Fruit fly (Drosophila melanogaster) whole organism, pupa: ENCODE measurements around the gene slp2.

Experiments used
- CG10348 ChIP-seq: fragments of 200-800 bp; sonication (Bioruptor generic); IDR thresholded peaks from 2 replicates; pipeline ENCODE4 v1.3.6; 2022; ENCODE audit warnings: missing biosample characterization, missing genetic modification characterization
- CG12605 ChIP-seq: fragments of 200-800 bp; sonication (Bioruptor generic); IDR thresholded peaks from 2 replicates; pipeline ENCODE4 v1.3.6; 2022; ENCODE audit warnings: missing biosample characterization, missing genetic modification characterization
- CG13204 ChIP-seq: fragments of 200-800 bp; sonication (Bioruptor generic); optimal IDR thresholded peaks from 2 replicates; lab custom pipeline; 2018; ENCODE audit warnings: missing biosample characterization, mild to moderate bottlenecking, missing genetic modification characterization, moderate library complexity
- CG14655 ChIP-seq: fragments of 200-800 bp; sonication (Bioruptor generic); optimal IDR thresholded peaks from 3 replicates; lab custom pipeline; 2017; ENCODE audit warnings: mild to moderate bottlenecking, missing biosample characterization, missing genetic modification reagents, missing genetic modification characterization
- CG15710 ChIP-seq: fragments of 200-800 bp; sonication (Bioruptor generic); optimal IDR thresholded peaks from 2 replicates; lab custom pipeline; 2018; ENCODE audit warnings: missing biosample characterization, mild to moderate bottlenecking, missing genetic modification characterization, moderate library complexity
- CG17806 ChIP-seq: fragments of 200-800 bp; sonication (Bioruptor generic); optimal IDR thresholded peaks from 2 replicates; lab custom pipeline; 2018; ENCODE audit warnings: missing biosample characterization, mild to moderate bottlenecking, missing genetic modification characterization, moderate library complexity
- CG32121 ChIP-seq: fragments of 200-800 bp; sonication (Bioruptor generic); IDR thresholded peaks from 2 replicates; pipeline ENCODE4 v1.3.6; 2022; ENCODE audit warnings: missing biosample characterization, missing genetic modification characterization
- CG34367 ChIP-seq: fragments of 200-800 bp; sonication (Bioruptor generic); optimal IDR thresholded peaks from 2 replicates; lab custom pipeline; 2018; ENCODE audit warnings: missing biosample characterization, mild to moderate bottlenecking, missing genetic modification characterization
- CG4496 ChIP-seq: fragments of 200-800 bp; sonication (Bioruptor generic); IDR thresholded peaks from 3 replicates; pipeline ENCODE4 v1.3.6; 2022; ENCODE audit warnings: missing biosample characterization, missing genetic modification characterization
- CG8159 ChIP-seq: fragments of 200-800 bp; sonication (Bioruptor generic); optimal IDR thresholded peaks from 3 replicates; lab custom pipeline; 2018; ENCODE audit warnings: missing biosample characterization, mild to moderate bottlenecking, missing genetic modification characterization, moderate library complexity
- CG8301 ChIP-seq: fragments of 200-800 bp; sonication (Bioruptor generic); optimal IDR thresholded peaks from 2 replicates; lab custom pipeline; 2018; ENCODE audit warnings: missing biosample characterization, mild to moderate bottlenecking, missing genetic modification characterization
- CG9948 ChIP-seq: fragments of 200-800 bp; sonication (Bioruptor generic); optimal IDR thresholded peaks from 2 replicates; lab custom pipeline; 2018; ENCODE audit warnings: missing biosample characterization, mild to moderate bottlenecking, missing genetic modification characterization, moderate library complexity
- D1 ChIP-seq: fragments of 200-800 bp; sonication (Bioruptor generic); optimal IDR thresholded peaks from 2 replicates; lab custom pipeline; 2018; ENCODE audit warnings: missing biosample characterization, mild to moderate bottlenecking, missing genetic modification characterization, moderate library complexity
- EcR ChIP-seq: fragments of 200-800 bp; sonication (Bioruptor generic); optimal IDR thresholded peaks from 3 replicates; lab custom pipeline; 2019; ENCODE audit warnings: missing biosample characterization, missing genetic modification characterization, mild to moderate bottlenecking, moderate library complexity, missing genetic modification reagents
- Ets98B ChIP-seq: fragments of 200-800 bp; sonication (Bioruptor generic); IDR thresholded peaks from 2 replicates; pipeline ENCODE4 v1.3.6; 2022; ENCODE audit warnings: missing biosample characterization, missing genetic modification characterization
- Pif1A ChIP-seq: fragments of 200-800 bp; sonication (Bioruptor generic); optimal IDR thresholded peaks from 3 replicates; lab custom pipeline; 2016; ENCODE audit warnings: missing biosample characterization, missing genetic modification characterization
- Pif1B ChIP-seq: fragments of 200-800 bp; sonication (Bioruptor generic); optimal IDR thresholded peaks from 3 replicates; lab custom pipeline; 2016; ENCODE audit warnings: missing biosample characterization, missing genetic modification characterization
- Snoo ChIP-seq: fragments of 200-800 bp; sonication (Bioruptor generic); optimal IDR thresholded peaks from 3 replicates; lab custom pipeline; 2017; ENCODE audit warnings: missing biosample characterization, mild to moderate bottlenecking, missing genetic modification characterization, inconsistent platforms
- fd96Ca ChIP-seq: fragments of 200-800 bp; sonication (Bioruptor generic); IDR thresholded peaks from 3 replicates; pipeline ENCODE4 v1.3.6; 2022; ENCODE audit warnings: missing biosample characterization, missing genetic modification characterization
- gl ChIP-seq: fragments of 200-800 bp; sonication (Bioruptor generic); optimal IDR thresholded peaks from 2 replicates; lab custom pipeline; 2018; ENCODE audit warnings: missing biosample characterization, mild to moderate bottlenecking, missing genetic modification characterization
- rn ChIP-seq: fragments of 200-800 bp; sonication (Bioruptor generic); IDR thresholded peaks from 2 replicates; pipeline ENCODE4 v1.3.6; 2022; ENCODE audit warnings: missing biosample characterization, missing genetic modification characterization

The slp2 gene

DNA sequence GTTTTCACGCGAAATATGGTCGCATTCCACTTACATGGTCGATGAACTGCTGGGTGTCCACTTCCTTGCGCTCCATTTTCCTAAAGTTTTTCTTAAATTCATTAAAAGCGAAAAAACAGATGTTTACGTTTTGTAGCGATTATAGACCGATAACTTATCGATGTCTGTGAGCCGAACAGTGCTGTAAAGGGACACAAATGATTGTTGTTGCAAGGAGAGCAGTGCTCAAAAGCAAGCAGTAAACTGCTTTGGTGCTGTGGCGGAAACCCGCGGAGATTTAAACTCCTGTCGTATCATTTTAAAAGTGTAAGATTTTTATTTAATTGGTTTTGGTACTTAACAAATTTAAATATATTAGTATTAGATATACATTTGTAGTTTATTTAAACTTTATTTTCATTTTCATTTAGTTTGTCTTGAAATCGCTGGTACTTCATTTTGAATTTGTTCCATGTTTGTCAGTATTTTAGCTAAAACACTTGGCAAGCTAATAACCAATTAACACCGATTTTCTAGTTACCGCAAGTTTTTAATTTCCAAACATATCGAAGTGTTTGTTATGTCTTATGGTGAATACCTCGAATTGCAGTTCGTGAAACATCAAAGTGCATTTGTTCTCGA lies 23.3 kb upstream of the slp2 start, which contains the start of gene CG3407:
Gene CG3407 (minus strand): TSS at position 156 of the 621 bp plus-strand sequence.
- TF ChIP-seq CG10348 (GFP tag; lab: Robert Waterston, UW): no peak
- TF ChIP-seq CG8159 (tag; lab: Kevin White, UChicago): no peak
- no peak for TF ChIP-seq rn
- TF ChIP-seq Pif1B (GFP tag; lab: Kevin White, UChicago): no peak
- TF ChIP-seq Pif1A (GFP tag; lab: Kevin White, UChicago): no peak
- TF ChIP-seq CG13204: no peak
- no peak for TF ChIP-seq D1 (tag; lab: Kevin White, UChicago)
- no peak for TF ChIP-seq CG8301

DNA sequence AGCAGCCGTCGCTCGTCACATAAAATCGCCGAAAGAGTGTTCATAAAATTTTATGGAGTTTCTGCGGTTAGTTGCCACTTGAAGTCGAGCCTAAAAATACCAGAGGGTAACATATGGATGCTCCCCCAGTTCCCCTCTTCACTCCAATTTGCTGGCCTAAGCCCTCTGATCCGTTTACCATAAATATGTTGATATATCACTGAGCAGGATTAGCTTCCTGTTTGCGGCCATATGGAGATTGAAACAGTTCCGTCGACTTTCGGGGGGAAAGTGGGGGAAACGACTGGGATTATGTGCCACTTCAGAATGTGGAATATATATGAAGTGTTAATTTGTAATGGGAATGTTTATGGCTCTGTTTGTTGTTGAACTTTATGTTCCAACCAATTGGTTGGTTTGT lies 22.5 kb upstream of the slp2 start:
- no peak for TF ChIP-seq Snoo (tag; lab: Kevin White, UChicago)
- TF ChIP-seq Ets98B (GFP tag; lab: Robert Waterston, UW): no peak
- no peak for TF ChIP-seq CG34367
- TF ChIP-seq CG8301: no peak
- TF ChIP-seq CG32121 (GFP tag; lab: Robert Waterston, UW): no peak
- no peak for TF ChIP-seq CG13204

DNA sequence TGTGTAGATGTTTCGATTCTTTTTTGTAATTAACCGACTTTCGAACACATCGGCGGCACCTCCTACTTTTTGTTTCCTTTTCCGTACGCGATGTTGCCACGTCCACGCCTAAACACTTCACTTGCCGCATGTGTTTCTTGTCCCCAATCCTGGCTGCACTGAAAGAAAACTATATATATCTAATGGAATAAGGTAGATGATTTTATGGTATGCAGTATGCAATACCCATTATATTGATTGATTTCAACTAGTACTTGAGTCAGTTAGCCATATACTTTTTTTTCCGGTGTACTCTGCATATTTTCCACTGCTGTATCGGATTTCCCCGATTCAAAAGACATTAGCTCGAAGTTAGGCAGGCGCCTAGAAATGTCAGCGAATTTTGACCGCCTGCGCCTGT lies 17.7 kb upstream of the slp2 start:
- TF ChIP-seq D1 (tag; lab: Kevin White, UChicago) (no peak), CG4496 (no peak), CG12605 (GFP tag; lab: Robert Waterston, UW) (no peak), CG8159 (tag; lab: Kevin White, UChicago) (no peak), CG10348 (GFP tag; lab: Robert Waterston, UW) (no peak), Ets98B (GFP tag; lab: Robert Waterston, UW) (no peak), rn (no peak), fd96Ca (no peak), CG34367 (no peak), CG15710 (tag; lab: Kevin White, UChicago) (no peak), Snoo (tag; lab: Kevin White, UChicago) (no peak), Pif1B (GFP tag; lab: Kevin White, UChicago) (no peak), CG14655 (GFP tag; lab: Kevin White, UChicago) (no peak), CG13204 (no peak), Pif1A (GFP tag; lab: Kevin White, UChicago) (no peak), gl (no peak), CG32121 (GFP tag; lab: Robert Waterston, UW) (no peak), CG9948 (no peak), EcR (GFP tag; lab: Kevin White, UChicago) (no peak)

DNA sequence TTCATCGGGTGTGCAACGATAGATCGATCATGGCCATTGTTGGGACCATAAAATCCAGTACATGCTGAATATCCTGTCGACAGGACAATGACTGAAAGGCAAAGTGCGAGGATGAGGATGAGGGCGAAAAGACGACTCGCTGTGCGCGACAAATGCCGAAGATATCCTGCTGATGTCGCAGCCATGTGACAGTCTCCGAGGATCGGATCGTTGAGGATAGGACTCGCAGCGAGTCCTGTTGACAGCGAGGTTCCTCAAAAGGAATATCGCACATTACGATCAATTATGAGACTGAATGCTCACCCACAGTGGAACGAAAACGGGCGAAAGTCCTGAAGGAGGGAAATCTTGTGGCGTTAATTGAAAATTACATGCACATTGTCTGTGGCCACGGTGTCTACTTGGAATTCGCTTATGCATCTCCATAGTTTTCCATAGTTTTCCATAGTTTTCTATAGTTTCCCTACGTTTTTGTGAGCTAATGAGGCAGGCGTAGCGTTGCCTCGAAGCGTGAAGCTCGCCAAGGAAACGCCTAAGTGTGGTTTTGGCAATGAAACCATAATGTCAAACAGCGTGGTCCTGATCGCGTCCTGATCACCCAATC lies 14.1 kb upstream of the slp2 start:
- TF ChIP-seq EcR (GFP tag; lab: Kevin White, UChicago): no peak
- no peak for TF ChIP-seq gl
- no peak for TF ChIP-seq CG8159 (tag; lab: Kevin White, UChicago)
- TF ChIP-seq CG15710 (tag; lab: Kevin White, UChicago): no peak
- no peak for TF ChIP-seq CG34367
- no peak for TF ChIP-seq CG8301
- TF ChIP-seq CG17806: no peak
- no peak for TF ChIP-seq Pif1B (GFP tag; lab: Kevin White, UChicago)
- no peak for TF ChIP-seq Snoo (tag; lab: Kevin White, UChicago)
- no peak for TF ChIP-seq fd96Ca
- TF ChIP-seq CG9948: no peak
- TF ChIP-seq CG32121 (GFP tag; lab: Robert Waterston, UW): no peak
- TF ChIP-seq Pif1A (GFP tag; lab: Kevin White, UChicago): no peak
- TF ChIP-seq CG4496: no peak
- TF ChIP-seq, all 21 proteins: peak for 0

DNA sequence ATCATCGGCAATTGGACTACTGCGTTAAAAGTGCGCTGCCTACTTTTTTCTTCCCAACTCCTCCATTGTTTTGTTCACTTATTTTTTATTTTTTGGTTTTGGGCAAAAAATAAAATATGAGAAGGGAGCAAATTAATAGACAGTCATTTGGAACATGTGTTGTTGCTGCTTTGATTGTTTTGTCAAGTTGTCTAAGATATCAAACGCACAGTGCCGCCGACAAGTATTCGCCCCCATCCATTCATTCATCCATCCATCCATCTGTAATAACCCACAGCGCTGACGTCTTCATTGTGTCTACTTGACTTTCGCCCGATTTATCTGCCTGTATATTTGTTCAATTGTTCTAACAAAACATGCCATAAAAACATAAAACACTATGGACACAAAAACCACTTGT lies 12.8 kb upstream of the slp2 start:
- no peak for TF ChIP-seq Pif1A (GFP tag; lab: Kevin White, UChicago)
- TF ChIP-seq CG14655 (GFP tag; lab: Kevin White, UChicago): no peak
- TF ChIP-seq CG15710 (tag; lab: Kevin White, UChicago): no peak
- no peak for TF ChIP-seq Pif1B (GFP tag; lab: Kevin White, UChicago)
- no peak for TF ChIP-seq CG9948
- TF ChIP-seq gl: no peak
- TF ChIP-seq D1 (tag; lab: Kevin White, UChicago): no peak
- TF ChIP-seq CG12605 (GFP tag; lab: Robert Waterston, UW): no peak
- TF ChIP-seq rn: no peak
- TF ChIP-seq CG10348 (GFP tag; lab: Robert Waterston, UW): no peak
- TF ChIP-seq Ets98B (GFP tag; lab: Robert Waterston, UW): no peak
- TF ChIP-seq CG8159 (tag; lab: Kevin White, UChicago): no peak
- TF ChIP-seq CG13204: no peak
- TF ChIP-seq CG17806: no peak
- TF ChIP-seq CG4496: no peak
- TF ChIP-seq CG34367: no peak
- no peak for TF ChIP-seq CG8301
- no peak for TF ChIP-seq Snoo (tag; lab: Kevin White, UChicago)
- no peak for TF ChIP-seq EcR (GFP tag; lab: Kevin White, UChicago)
- TF ChIP-seq CG32121 (GFP tag; lab: Robert Waterston, UW): no peak

DNA sequence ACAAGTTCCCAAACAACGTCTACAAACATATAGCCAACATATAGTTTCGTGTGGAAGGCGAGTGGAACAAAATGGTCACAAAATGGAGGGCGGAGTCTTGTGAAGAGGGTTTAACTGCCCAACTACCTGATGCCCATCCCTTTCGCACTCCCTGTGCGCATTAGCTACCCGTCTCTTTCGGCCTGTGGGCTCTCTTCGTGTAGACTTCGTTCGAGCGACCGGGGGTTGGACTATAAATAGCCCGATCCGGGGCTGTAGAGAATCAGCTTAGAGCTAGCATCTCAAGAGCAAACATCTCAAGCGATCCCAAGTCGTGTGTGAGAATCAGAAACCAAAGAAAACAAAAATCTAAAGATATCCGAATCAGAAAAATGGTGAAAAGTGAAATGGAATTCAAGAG lies 11.2 kb upstream of the slp2 start, which contains the start of gene slp1:
Gene slp1 (plus strand): TSS at position 263 of the 400 bp plus-strand sequence.
- no peak for TF ChIP-seq CG15710 (tag; lab: Kevin White, UChicago)
- no peak for TF ChIP-seq D1 (tag; lab: Kevin White, UChicago)
- TF ChIP-seq CG10348 (GFP tag; lab: Robert Waterston, UW): no peak
- no peak for TF ChIP-seq rn
- TF ChIP-seq CG32121 (GFP tag; lab: Robert Waterston, UW): no peak
- no peak for TF ChIP-seq Snoo (tag; lab: Kevin White, UChicago)
- TF ChIP-seq CG34367: no peak
- no peak for TF ChIP-seq EcR (GFP tag; lab: Kevin White, UChicago)
- no peak for TF ChIP-seq CG8159 (tag; lab: Kevin White, UChicago)
- TF ChIP-seq fd96Ca: no peak
- TF ChIP-seq CG12605 (GFP tag; lab: Robert Waterston, UW): no peak
- TF ChIP-seq Pif1A (GFP tag; lab: Kevin White, UChicago): no peak
- no peak for TF ChIP-seq CG8301
- TF ChIP-seq Pif1B (GFP tag; lab: Kevin White, UChicago): no peak
- TF ChIP-seq gl: no peak
- TF ChIP-seq Ets98B (GFP tag; lab: Robert Waterston, UW): no peak
